Worm (Caenorhabditis elegans) whole organism, L4/young adult: Measurements from ENCODE around the gene rer-1.

Experiments used
- W03F9.2 ChIP-seq: fragments of 150-350 bp; optimal IDR thresholded peaks from 2 replicates; lab custom pipeline; 2014; ENCODE audit warnings: missing biosample characterization, missing genetic modification characterization
- dao-5 ChIP-seq: sonication (generic microtip); optimal IDR thresholded peaks from 2 replicates; lab custom pipeline; 2016; ENCODE audit warnings: missing genotype, missing genetic modification characterization, moderate library complexity, missing compliant biosample characterization
- him-1 ChIP-seq: sonication (generic microtip); optimal IDR thresholded peaks from 2 replicates; lab custom pipeline; 2016; ENCODE audit warnings: missing genotype, missing genetic modification reagents, missing genetic modification characterization, missing compliant biosample characterization

DNA sequence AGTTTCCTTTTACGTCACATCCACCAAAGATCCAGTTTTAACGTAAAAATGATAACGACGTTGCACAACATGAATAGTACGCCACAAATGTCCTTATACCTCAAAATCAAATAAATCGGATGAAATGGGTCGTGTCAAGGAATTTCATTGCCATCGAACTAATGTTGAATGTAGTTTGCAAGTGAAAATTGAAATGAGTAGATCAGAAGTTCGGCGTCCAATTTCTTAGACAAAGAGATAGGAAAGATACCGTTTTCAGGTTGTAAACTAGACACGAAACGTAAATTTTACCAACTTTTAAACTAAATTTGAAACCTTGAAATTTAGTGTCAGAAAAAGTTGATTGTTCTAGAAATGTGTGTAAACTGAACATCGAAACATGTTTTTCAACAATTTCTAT lies 43.7 kb downstream of the rer-1 start:
- TF ChIP-seq him-1 (tag; lab: Kevin White, UChicago) (no peak), dao-5 (no peak), W03F9.2 (no peak)
